Worm (Caenorhabditis elegans) whole organism, L2 larva: ENCODE measurements around the gene mrpl-48.

ENCODE experiments used
- lin-13 ChIP-seq: fragments of 150-350 bp; optimal IDR thresholded peaks from 2 replicates; lab custom pipeline; 2014; ENCODE audit warnings: missing biosample characterization, missing genetic modification reagents, missing genetic modification characterization
- mab-5 ChIP-seq: fragments of 150-350 bp; optimal IDR thresholded peaks from 2 replicates; lab custom pipeline; 2014; ENCODE audit warnings: missing biosample characterization, missing genetic modification characterization

DNA sequence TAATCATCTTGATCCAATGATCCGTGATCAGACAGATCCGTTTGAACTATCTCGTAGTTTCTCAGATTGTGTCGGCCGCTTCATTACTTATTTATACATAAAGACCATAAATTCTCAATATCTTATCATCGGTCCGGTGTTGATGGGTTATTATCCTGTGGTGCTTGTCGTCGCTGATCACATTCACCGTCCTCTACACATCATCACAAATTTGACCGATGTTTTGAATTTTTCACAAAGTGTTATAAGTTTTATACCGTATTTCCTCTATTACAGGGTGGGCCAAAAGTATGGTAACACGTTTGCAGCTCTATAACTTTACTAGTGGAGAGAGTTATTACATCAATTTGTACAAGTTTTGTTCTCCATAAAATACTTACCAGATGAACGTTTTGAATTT lies 5.6 kb upstream of the mrpl-48 start:
- TF ChIP-seq lin-13 (GFP tag; lab: Kevin White, UChicago) (no peak), mab-5 (tag; lab: Kevin White, UChicago) (no peak)
